Fruit fly (Drosophila melanogaster) whole organism, embryonic: ENCODE results near the gene CG43993.
A peak's percentile ranks its signal among the peaks of the same experiment; 100 is the strongest.

Experiments
- Aef1 ChIP-seq: fragments of 200-800 bp; sonication (Bioruptor generic); IDR thresholded peaks from 3 replicates; pipeline ENCODE4 v1.3.6; 2022; ENCODE audit warnings: missing biosample characterization, missing genetic modification characterization
- Bdp1 ChIP-seq: fragments of 200-800 bp; sonication (Bioruptor generic); optimal IDR thresholded peaks from 3 replicates; lab custom pipeline; 2016; ENCODE audit warnings: missing biosample characterization, missing genetic modification characterization
- CG10979 ChIP-seq: fragments of 200-800 bp; sonication (Bioruptor generic); optimal IDR thresholded peaks from 2 replicates; lab custom pipeline; 2018; ENCODE audit warnings: missing biosample characterization, mild to moderate bottlenecking, missing genetic modification characterization, moderate library complexity
- CG11560 ChIP-seq: fragments of 200-800 bp; sonication (Bioruptor generic); IDR thresholded peaks from 3 replicates; pipeline ENCODE4 v1.3.6; 2022; ENCODE audit warnings: missing biosample characterization, missing genetic modification characterization
- CG12219 ChIP-seq: fragments of 200-800 bp; sonication (Bioruptor generic); optimal IDR thresholded peaks from 3 replicates; lab custom pipeline; 2018; ENCODE audit warnings: missing biosample characterization, mild to moderate bottlenecking, missing genetic modification characterization
- CG15073 ChIP-seq: fragments of 200-800 bp; sonication (Bioruptor generic); optimal IDR thresholded peaks from 2 replicates; lab custom pipeline; 2016; ENCODE audit warnings: missing biosample characterization, missing genetic modification characterization
- CG1603 ChIP-seq: fragments of 200-800 bp; sonication (Bioruptor generic); optimal IDR thresholded peaks from 2 replicates; lab custom pipeline; 2019; ENCODE audit warnings: missing biosample characterization, mild to moderate bottlenecking, missing genetic modification characterization, moderate library complexity
- CG18262 ChIP-seq: fragments of 200-800 bp; optimal IDR thresholded peaks from 3 replicates; lab custom pipeline; 2019; ENCODE audit warnings: missing biosample characterization, mild to moderate bottlenecking, missing genetic modification characterization, moderate library complexity
- CG2129 ChIP-seq: fragments of 200-800 bp; sonication (Bioruptor generic); IDR thresholded peaks from 2 replicates; pipeline ENCODE4 v1.3.6; 2022; ENCODE audit warnings: missing biosample characterization, missing genetic modification characterization; ENCODE audit not compliant: partially characterized antibody
- CG2202 ChIP-seq: fragments of 200-800 bp; sonication (Bioruptor generic); optimal IDR thresholded peaks from 2 replicates; lab custom pipeline; 2018; ENCODE audit warnings: missing biosample characterization, mild to moderate bottlenecking, missing genetic modification characterization
- CG31365 ChIP-seq: fragments of 200-800 bp; sonication (Bioruptor generic); optimal IDR thresholded peaks from 2 replicates; lab custom pipeline; 2018; ENCODE audit warnings: missing biosample characterization, mild to moderate bottlenecking, missing genetic modification characterization
- CG3281 ChIP-seq: fragments of 200-800 bp; sonication (Bioruptor generic); optimal IDR thresholded peaks from 3 replicates; lab custom pipeline; 2017; ENCODE audit warnings: missing biosample characterization, mild to moderate bottlenecking, missing genetic modification characterization
- CG4360 ChIP-seq: fragments of 200-800 bp; sonication (Bioruptor generic); IDR thresholded peaks from 2 replicates; pipeline ENCODE4 v1.3.6; 2022; ENCODE audit warnings: missing biosample characterization, missing genetic modification characterization
- CG5180 ChIP-seq: fragments of 200-800 bp; sonication (Bioruptor generic); optimal IDR thresholded peaks from 3 replicates; lab custom pipeline; 2017; ENCODE audit warnings: missing biosample characterization, missing genetic modification characterization, mild to moderate bottlenecking, moderate library complexity, missing genetic modification reagents
- CG6175 ChIP-seq: fragments of 200-800 bp; sonication (Bioruptor generic); IDR thresholded peaks from 3 replicates; pipeline ENCODE4 v1.3.6; 2022; ENCODE audit warnings: missing biosample characterization, missing genetic modification characterization
- CG6683 ChIP-seq: fragments of 200-800 bp; sonication (Bioruptor generic); optimal IDR thresholded peaks from 2 replicates; lab custom pipeline; 2017; ENCODE audit warnings: missing biosample characterization, mild to moderate bottlenecking, missing genetic modification characterization, missing genetic modification reagents
- CG6689 ChIP-seq: fragments of 200-800 bp; sonication (Bioruptor generic); IDR thresholded peaks from 2 replicates; pipeline ENCODE4 v1.3.6; 2022; ENCODE audit warnings: missing biosample characterization, missing genetic modification characterization
- CG6813 ChIP-seq: fragments of 200-800 bp; sonication (Bioruptor generic); optimal IDR thresholded peaks from 2 replicates; lab custom pipeline; 2017; ENCODE audit warnings: missing biosample characterization, missing genetic modification characterization, mild to moderate bottlenecking, moderate library complexity, missing genetic modification reagents
- CG7556 ChIP-seq: fragments of 200-800 bp; sonication (Bioruptor generic); optimal IDR thresholded peaks from 2 replicates; lab custom pipeline; 2017; ENCODE audit warnings: missing biosample characterization, mild to moderate bottlenecking, missing genetic modification characterization
- CG7987 ChIP-seq: fragments of 200-800 bp; sonication (Bioruptor generic); optimal IDR thresholded peaks from 2 replicates; lab custom pipeline; 2018; ENCODE audit warnings: missing biosample characterization, mild to moderate bottlenecking, missing genetic modification characterization, moderate library complexity
- CG9876 ChIP-seq: fragments of 200-800 bp; sonication (Bioruptor generic); optimal IDR thresholded peaks from 2 replicates; lab custom pipeline; 2016; ENCODE audit warnings: missing biosample characterization, missing genetic modification characterization
- CG9932 ChIP-seq: fragments of 200-800 bp; sonication (Bioruptor generic); IDR thresholded peaks from 2 replicates; pipeline ENCODE4 v1.3.6; 2022; ENCODE audit warnings: missing biosample characterization, missing genetic modification characterization
- Chrac-16 ChIP-seq: fragments of 200-800 bp; sonication (Bioruptor generic); optimal IDR thresholded peaks from 3 replicates; lab custom pipeline; 2016; ENCODE audit warnings: missing biosample characterization, missing genetic modification characterization
- D19A ChIP-seq: fragments of 200-800 bp; optimal IDR thresholded peaks from 3 replicates; lab custom pipeline; 2019; ENCODE audit warnings: missing biosample characterization, mild to moderate bottlenecking, missing genetic modification characterization, moderate library complexity
- Dip3 ChIP-seq: fragments of 200-800 bp; sonication (Bioruptor generic); optimal IDR thresholded peaks from 3 replicates; lab custom pipeline; 2016; ENCODE audit warnings: missing biosample characterization, missing genetic modification characterization
- GATAe ChIP-seq: fragments of 200-800 bp; sonication (Bioruptor generic); conservative IDR thresholded peaks from 2 replicates; pipeline ENCODE4 v1.3.6; 2022; ENCODE audit warnings: missing biosample characterization, missing genetic modification characterization
- Hr51 ChIP-seq, 2 experiments: fragments of 200-800 bp; sonication (Bioruptor generic); optimal IDR thresholded peaks; 2 replicates in 1 of 2; 3 replicates in 1 of 2; lab custom pipeline; 2016 to 2018; ENCODE audit warnings: missing biosample characterization in 2 of 2, missing genetic modification characterization in 2 of 2, mild to moderate bottlenecking in 1 of 2, moderate library complexity in 1 of 2
- Nf-YA ChIP-seq: fragments of 200-800 bp; sonication (Bioruptor generic); IDR thresholded peaks from 2 replicates; pipeline ENCODE4 v1.3.6; 2022; ENCODE audit warnings: missing biosample characterization, missing genetic modification characterization
- Nf-YC ChIP-seq: fragments of 200-800 bp; optimal IDR thresholded peaks from 3 replicates; lab custom pipeline; 2019; ENCODE audit warnings: missing biosample characterization, mild to moderate bottlenecking, missing genetic modification characterization, moderate library complexity
- Oli ChIP-seq: fragments of 200-800 bp; sonication (Bioruptor generic); optimal IDR thresholded peaks from 2 replicates; lab custom pipeline; 2018; ENCODE audit warnings: missing biosample characterization, mild to moderate bottlenecking, missing genetic modification characterization, moderate library complexity
- PHDP ChIP-seq: fragments of 200-800 bp; sonication (Bioruptor generic); optimal IDR thresholded peaks from 3 replicates; lab custom pipeline; 2018; ENCODE audit warnings: missing biosample characterization, mild to moderate bottlenecking, missing genetic modification characterization, moderate library complexity
- Ravus ChIP-seq: fragments of 200-800 bp; sonication (Bioruptor generic); IDR thresholded peaks from 2 replicates; pipeline ENCODE4 v1.3.6; 2022; ENCODE audit warnings: missing biosample characterization, missing genetic modification characterization
- Rfx ChIP-seq: fragments of 200-800 bp; sonication (Bioruptor generic); IDR thresholded peaks from 2 replicates; pipeline ENCODE4 v1.3.6; 2022; ENCODE audit warnings: missing biosample characterization, missing genetic modification characterization
- Side ChIP-seq: fragments of 200-800 bp; sonication (Bioruptor generic); optimal IDR thresholded peaks from 2 replicates; lab custom pipeline; 2016; ENCODE audit warnings: missing biosample characterization, missing genetic modification characterization
- TFAM ChIP-seq: fragments of 200-800 bp; sonication (Bioruptor generic); optimal IDR thresholded peaks from 2 replicates; lab custom pipeline; 2017; ENCODE audit warnings: missing biosample characterization, missing genetic modification characterization, inconsistent platforms
- Usf ChIP-seq: fragments of 200-800 bp; sonication (Bioruptor generic); optimal IDR thresholded peaks from 2 replicates; lab custom pipeline; 2017; ENCODE audit warnings: missing genotype, missing biosample characterization, missing genetic modification characterization
- YL-1 ChIP-seq: fragments of 200-800 bp; sonication (Bioruptor generic); optimal IDR thresholded peaks from 3 replicates; lab custom pipeline; 2017; ENCODE audit warnings: missing biosample characterization, mild to moderate bottlenecking, missing genetic modification characterization
- ap ChIP-seq: fragments of 200-800 bp; sonication (Bioruptor generic); IDR thresholded peaks from 2 replicates; pipeline ENCODE4 v1.3.6; 2022; ENCODE audit warnings: missing biosample characterization, missing genetic modification characterization
- dati ChIP-seq: fragments of 200-800 bp; sonication (Bioruptor generic); IDR thresholded peaks from 2 replicates; pipeline ENCODE4 v1.3.6; 2022; ENCODE audit warnings: missing biosample characterization, missing genetic modification characterization
- dmrt11E ChIP-seq: fragments of 200-800 bp; sonication (Bioruptor generic); optimal IDR thresholded peaks from 3 replicates; lab custom pipeline; 2018; ENCODE audit warnings: missing biosample characterization, mild to moderate bottlenecking, missing genetic modification characterization, moderate library complexity
- emc ChIP-seq: fragments of 200-800 bp; sonication (Bioruptor generic); optimal IDR thresholded peaks from 2 replicates; lab custom pipeline; 2016; ENCODE audit warnings: missing biosample characterization, missing genetic modification characterization
- eve ChIP-seq, 2 experiments: fragments of >200 bp; optimal IDR thresholded peaks; 2 replicates each; lab custom pipeline; 2017; ENCODE audit warnings: missing biosample characterization in 2 of 2, missing genetic modification characterization in 2 of 2
- fd3F ChIP-seq: fragments of 200-800 bp; sonication (Bioruptor generic); optimal IDR thresholded peaks from 2 replicates; lab custom pipeline; 2018; ENCODE audit warnings: missing biosample characterization, mild to moderate bottlenecking, missing genetic modification characterization, moderate library complexity
- fru ChIP-seq: fragments of >200 bp; optimal IDR thresholded peaks from 2 replicates; lab custom pipeline; 2017
- gcm2 ChIP-seq: fragments of 200-800 bp; sonication (Bioruptor generic); optimal IDR thresholded peaks from 2 replicates; lab custom pipeline; 2016; ENCODE audit warnings: missing biosample characterization, missing genetic modification characterization
- mld ChIP-seq: fragments of 200-800 bp; sonication (Bioruptor generic); IDR thresholded peaks from 3 replicates; pipeline ENCODE4 v1.3.6; 2022; ENCODE audit warnings: missing biosample characterization, missing genetic modification characterization; ENCODE audit not compliant: partially characterized antibody
- nmo ChIP-seq: fragments of 200-800 bp; sonication (Bioruptor generic); optimal IDR thresholded peaks from 2 replicates; lab custom pipeline; 2018; ENCODE audit warnings: missing biosample characterization, mild to moderate bottlenecking, missing genetic modification characterization, moderate library complexity
- sens ChIP-seq: fragments of 200-800 bp; sonication (Bioruptor generic); peaks from one replicate; lab custom pipeline; 2016; ENCODE audit warnings: missing biosample characterization, missing genetic modification characterization
- sna ChIP-seq: fragments of 200-800 bp; sonication (Bioruptor generic); IDR thresholded peaks from 2 replicates; pipeline ENCODE4 v1.3.6; 2022; ENCODE audit warnings: missing biosample characterization, missing genetic modification characterization; ENCODE audit not compliant: partially characterized antibody
- tgo ChIP-seq: fragments of 200-800 bp; sonication (Bioruptor generic); IDR thresholded peaks from 3 replicates; pipeline ENCODE4 v1.3.6; 2022; ENCODE audit warnings: missing biosample characterization, missing genetic modification characterization
- ttk ChIP-seq: fragments of 200-800 bp; sonication (Bioruptor generic); IDR thresholded peaks from 2 replicates; pipeline ENCODE4 v2.1.2; 2022; ENCODE audit warnings: missing biosample characterization, missing genetic modification characterization
- tx ChIP-seq: fragments of 200-800 bp; sonication (Bioruptor generic); optimal IDR thresholded peaks from 2 replicates; lab custom pipeline; 2016; ENCODE audit warnings: missing biosample characterization, missing genetic modification characterization

CG43993 gene

DNA sequence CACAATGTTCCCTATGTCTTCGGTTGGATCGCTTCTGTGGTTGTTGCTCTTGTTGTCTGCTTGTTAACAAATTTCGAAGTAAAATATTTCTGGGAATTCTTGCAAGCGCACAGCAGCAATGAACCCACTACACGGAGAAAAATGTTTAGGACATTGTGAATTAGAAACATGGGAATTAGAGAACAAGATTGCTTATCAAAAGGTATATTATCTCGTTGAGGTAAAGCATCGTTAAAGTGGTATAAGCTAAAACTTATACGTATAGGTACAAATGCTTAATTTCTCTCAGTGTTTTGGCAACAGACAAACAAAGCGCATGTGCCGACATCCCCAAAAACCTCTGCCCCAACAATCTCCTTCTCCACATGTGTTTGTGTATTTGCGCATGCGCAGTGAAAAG, 21.3 kb downstream of the CG43993 start (continued):
- no peak for TF ChIP-seq Aef1 (GFP tag; lab: Robert Waterston, UW)
- TF ChIP-seq dmrt11E: peak; percentile 57
- TF ChIP-seq Bdp1 (GFP tag; lab: Kevin White, UChicago): no peak
- TF ChIP-seq ttk: peak; percentile 36
- TF ChIP-seq fru (lab: Kevin White, UChicago): no peak
- no peak for TF ChIP-seq Ravus (GFP tag; lab: Robert Waterston, UW)
- no peak for TF ChIP-seq dati
- no peak for TF ChIP-seq CG2202 (tag; lab: Kevin White, UChicago)
- no peak for TF ChIP-seq emc (GFP tag; lab: Kevin White, UChicago)
- TF ChIP-seq CG7987 (GFP tag; lab: Kevin White, UChicago): no peak
- TF ChIP-seq YL-1 (GFP tag; lab: Kevin White, UChicago): no peak
- TF ChIP-seq GATAe (GFP tag; lab: Robert Waterston, UW): no peak
- TF ChIP-seq Hr51 (GFP tag; optimal IDR thresholded peaks at IDR 0.05; lab: Kevin White, UChicago): peak in 1 of 2 experiments; percentile 1
- TF ChIP-seq Dip3 (GFP tag; lab: Kevin White, UChicago): no peak
- no peak for TF ChIP-seq Side (GFP tag; lab: Kevin White, UChicago)
- TF ChIP-seq gcm2 (GFP tag; lab: Kevin White, UChicago): no peak
- peak; percentile 17 for TF ChIP-seq PHDP
- 0 out of 3 replicates have a peak, but pooled peaks have one; percentile 34 for TF ChIP-seq tgo
- TF ChIP-seq CG5180: no peak
- no peak for TF ChIP-seq CG2129 (GFP tag; lab: Robert Waterston, UW)
- TF ChIP-seq CG4360 (GFP tag; lab: Robert Waterston, UW): no peak
- peak; percentile 51; the same call in 1 of the 2 replicates for TF ChIP-seq Nf-YA (GFP tag; lab: Robert Waterston, UW)
- peak; percentile 78 for TF ChIP-seq CG1603 (tag; lab: Kevin White, UChicago)
- peak; percentile 40; the same call in 1 of the 3 replicates for TF ChIP-seq mld (GFP tag; lab: Robert Waterston, UW)
- no peak for TF ChIP-seq CG15073
- peak; percentile 92 for TF ChIP-seq sens (GFP tag; lab: Kevin White, UChicago)
- TF ChIP-seq Usf (GFP tag; lab: Kevin White, UChicago): no peak
- peak; percentile 40; the same call in 1 of the 2 replicates for TF ChIP-seq CG6689 (GFP tag; lab: Robert Waterston, UW)
- no peak for TF ChIP-seq CG31365 (tag; lab: Kevin White, UChicago)
- TF ChIP-seq CG6175 (GFP tag; lab: Robert Waterston, UW): no peak
- 0 out of 2 replicates have a peak, but pooled peaks have one; percentile 16 for TF ChIP-seq ap (GFP tag; lab: Robert Waterston, UW)
- no peak for TF ChIP-seq sna (GFP tag; lab: Robert Waterston, UW)
- TF ChIP-seq CG12219: peak; percentile 4
- no peak for TF ChIP-seq CG11560 (tag; lab: Robert Waterston, UW)
- no peak for TF ChIP-seq Rfx (GFP tag; lab: Robert Waterston, UW)
- TF ChIP-seq eve (GFP tag; optimal IDR thresholded peaks at IDR 0.05; lab: Kevin White, UChicago): no peak
- TF ChIP-seq TFAM (GFP tag; lab: Kevin White, UChicago): no peak
- TF ChIP-seq Nf-YC (tag; lab: Kevin White, UChicago): no peak
- TF ChIP-seq nmo: peak; percentile 22
- TF ChIP-seq tx (GFP tag; lab: Kevin White, UChicago): no peak
- TF ChIP-seq Chrac-16: peak; percentile 13
- peak; percentile 52 for TF ChIP-seq CG18262 (tag; lab: Kevin White, UChicago)
- TF ChIP-seq CG9932 (GFP tag; lab: Robert Waterston, UW): no peak
- TF ChIP-seq CG6683 (GFP tag; lab: Kevin White, UChicago): no peak
- peak; percentile 5 for TF ChIP-seq CG7556 (GFP tag; lab: Kevin White, UChicago)
- TF ChIP-seq Oli (tag; lab: Kevin White, UChicago): peak; percentile 36
- TF ChIP-seq CG6813 (GFP tag; lab: Kevin White, UChicago): no peak
- TF ChIP-seq CG3281 (GFP tag; lab: Kevin White, UChicago): no peak
- TF ChIP-seq D19A (tag; lab: Kevin White, UChicago): peak; percentile 67
- no peak for TF ChIP-seq CG9876 (GFP tag; lab: Kevin White, UChicago)
- no peak for TF ChIP-seq fd3F
- peak; percentile 86 for TF ChIP-seq CG10979 (tag; lab: Kevin White, UChicago)
